Worm (Caenorhabditis elegans): Measurements from ENCODE around the gene B0280.7.

DNA sequence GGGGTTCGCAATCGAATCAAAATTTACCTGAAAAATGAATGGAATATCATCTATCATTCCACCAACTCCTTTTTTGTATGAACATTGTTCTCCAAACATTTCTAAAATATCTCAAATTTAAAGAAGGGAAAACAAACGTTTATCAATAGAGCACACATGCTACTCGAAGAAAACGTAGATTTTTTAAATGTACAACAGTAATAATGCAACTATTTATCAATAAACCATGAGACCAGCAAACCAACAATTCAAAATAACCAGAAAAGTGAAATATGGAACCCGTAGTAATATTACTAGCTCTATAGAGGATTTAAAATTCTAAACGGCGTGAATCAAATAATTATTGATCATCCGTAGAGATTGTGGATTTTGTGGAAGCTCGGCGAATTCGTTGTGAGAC is 33.0 kb downstream of the B0280.7 start, which contains the start of gene ZK418.6:
- TF ChIP-seq ets-5 (GFP tag; IDR thresholded peaks at IDR 0.05): no peak
- no peak for TF ChIP-seq aly-2 (tag; optimal IDR thresholded peaks at IDR 0.05)
